Fruit fly (Drosophila melanogaster) whole organism, embryonic: ENCODE measurements around the gene RapGAP1.

Source experiments
- Atf3 ChIP-seq: fragments of 200-800 bp; sonication (Bioruptor generic); optimal IDR thresholded peaks from 3 replicates; lab custom pipeline; 2016; ENCODE audit warnings: missing biosample characterization, missing genetic modification characterization
- B-H1 ChIP-seq: fragments of 200-800 bp; sonication (Bioruptor generic); IDR thresholded peaks from 3 replicates; pipeline ENCODE4 v1.3.6; 2022; ENCODE audit warnings: missing biosample characterization, missing genetic modification characterization
- Blimp-1 ChIP-seq: fragments of 200-800 bp; sonication (Bioruptor generic); optimal IDR thresholded peaks from 3 replicates; lab custom pipeline; 2018; ENCODE audit warnings: missing biosample characterization, missing genetic modification characterization, mild to moderate bottlenecking, moderate library complexity, missing genetic modification reagents
- CG10366 ChIP-seq: fragments of 200-800 bp; sonication (Bioruptor generic); IDR thresholded peaks from 2 replicates; pipeline ENCODE4 v1.3.6; 2022; ENCODE audit warnings: missing biosample characterization, missing genetic modification characterization
- CG11247 ChIP-seq: fragments of 200-800 bp; sonication (Bioruptor generic); IDR thresholded peaks from 2 replicates; pipeline ENCODE4 v1.3.6; 2022; ENCODE audit warnings: missing biosample characterization, missing genetic modification characterization
- CG12155 ChIP-seq: fragments of 200-800 bp; sonication (Bioruptor generic); optimal IDR thresholded peaks from 3 replicates; lab custom pipeline; 2016; ENCODE audit warnings: missing biosample characterization, missing genetic modification characterization
- CG13775 ChIP-seq: fragments of 200-800 bp; sonication (Bioruptor generic); optimal IDR thresholded peaks from 3 replicates; lab custom pipeline; 2017; ENCODE audit warnings: missing biosample characterization, mild to moderate bottlenecking, missing genetic modification characterization
- CG14014 ChIP-seq: fragments of 200-800 bp; sonication (Bioruptor generic); IDR thresholded peaks from 2 replicates; pipeline ENCODE4 v1.3.6; 2022; ENCODE audit warnings: missing biosample characterization, missing genetic modification characterization
- CG15269 ChIP-seq: fragments of 200-800 bp; sonication (Bioruptor generic); optimal IDR thresholded peaks from 2 replicates; lab custom pipeline; 2018; ENCODE audit warnings: missing biosample characterization, mild to moderate bottlenecking, missing genetic modification characterization, moderate library complexity
- CG17912 ChIP-seq: fragments of 200-800 bp; sonication (Bioruptor generic); optimal IDR thresholded peaks from 2 replicates; lab custom pipeline; 2018; ENCODE audit warnings: missing biosample characterization, mild to moderate bottlenecking, missing genetic modification characterization
- CG2678 ChIP-seq: fragments of 200-800 bp; sonication (Bioruptor generic); optimal IDR thresholded peaks from 3 replicates; lab custom pipeline; 2019; ENCODE audit warnings: missing biosample characterization, mild to moderate bottlenecking, missing genetic modification characterization, moderate library complexity
- CG2712 ChIP-seq: fragments of 200-800 bp; optimal IDR thresholded peaks from 3 replicates; lab custom pipeline; 2019; ENCODE audit warnings: missing biosample characterization, mild to moderate bottlenecking, missing genetic modification characterization, moderate library complexity
- CG31388 ChIP-seq: fragments of 200-800 bp; sonication (Bioruptor generic); optimal IDR thresholded peaks from 2 replicates; lab custom pipeline; 2016; ENCODE audit warnings: missing biosample characterization, missing genetic modification characterization
- CG4617 ChIP-seq: fragments of 200-800 bp; sonication (Bioruptor generic); optimal IDR thresholded peaks from 3 replicates; lab custom pipeline; 2016; ENCODE audit warnings: missing biosample characterization, missing genetic modification characterization, borderline replicate concordance
- CG5180 ChIP-seq: fragments of 200-800 bp; sonication (Bioruptor generic); optimal IDR thresholded peaks from 3 replicates; lab custom pipeline; 2017; ENCODE audit warnings: missing biosample characterization, missing genetic modification characterization, mild to moderate bottlenecking, moderate library complexity, missing genetic modification reagents
- CG6683 ChIP-seq: fragments of 200-800 bp; sonication (Bioruptor generic); optimal IDR thresholded peaks from 2 replicates; lab custom pipeline; 2017; ENCODE audit warnings: missing biosample characterization, mild to moderate bottlenecking, missing genetic modification characterization, missing genetic modification reagents
- CG7271 ChIP-seq: fragments of 200-800 bp; sonication (Bioruptor generic); optimal IDR thresholded peaks from 2 replicates; lab custom pipeline; 2018; ENCODE audit warnings: missing biosample characterization, mild to moderate bottlenecking, missing genetic modification characterization, moderate library complexity
- Chrac-16 ChIP-seq: fragments of 200-800 bp; sonication (Bioruptor generic); optimal IDR thresholded peaks from 3 replicates; lab custom pipeline; 2016; ENCODE audit warnings: missing biosample characterization, missing genetic modification characterization
- D19B ChIP-seq: fragments of 200-800 bp; sonication (Bioruptor generic); optimal IDR thresholded peaks from 2 replicates; lab custom pipeline; 2017; ENCODE audit warnings: missing biosample characterization, mild to moderate bottlenecking, missing genetic modification characterization
- Dek ChIP-seq: fragments of 200-800 bp; sonication (Bioruptor generic); optimal IDR thresholded peaks from 3 replicates; lab custom pipeline; 2019; ENCODE audit warnings: missing biosample characterization, mild to moderate bottlenecking, missing genetic modification characterization, moderate library complexity
- Dfd ChIP-seq, 2 experiments: fragments of >200 bp; optimal IDR thresholded peaks; 2 replicates each; lab custom pipeline; 2017; ENCODE audit warnings: missing biosample characterization in 2 of 2, missing genetic modification characterization in 2 of 2
- E2f1 ChIP-seq: fragments of 200-800 bp; sonication (Bioruptor generic); IDR thresholded peaks from 2 replicates; pipeline ENCODE4 v1.3.6; 2022; ENCODE audit warnings: missing biosample characterization, missing genetic modification characterization
- H15 ChIP-seq: fragments of 200-800 bp; sonication (Bioruptor generic); IDR thresholded peaks from 3 replicates; pipeline ENCODE4 v1.3.6; 2022; ENCODE audit warnings: missing biosample characterization, missing genetic modification characterization
- HLH54F ChIP-seq: fragments of 200-800 bp; sonication (Bioruptor generic); optimal IDR thresholded peaks from 3 replicates; lab custom pipeline; 2016; ENCODE audit warnings: missing biosample characterization, missing genetic modification characterization
- Hr51 ChIP-seq, 2 experiments: fragments of 200-800 bp; sonication (Bioruptor generic); optimal IDR thresholded peaks; 2 replicates in 1 of 2; 3 replicates in 1 of 2; lab custom pipeline; 2016 to 2018; ENCODE audit warnings: missing biosample characterization in 2 of 2, missing genetic modification characterization in 2 of 2, mild to moderate bottlenecking in 1 of 2, moderate library complexity in 1 of 2
- Jarid2 ChIP-seq: fragments of 200-800 bp; sonication (Bioruptor generic); optimal IDR thresholded peaks from 3 replicates; lab custom pipeline; 2017; ENCODE audit warnings: mild to moderate bottlenecking, missing biosample characterization, missing genetic modification reagents, missing genetic modification characterization
- Meics ChIP-seq: fragments of 200-800 bp; sonication (Bioruptor generic); optimal IDR thresholded peaks from 2 replicates; lab custom pipeline; 2017; ENCODE audit warnings: missing biosample characterization, mild to moderate bottlenecking, missing genetic modification characterization
- Ravus ChIP-seq: fragments of 200-800 bp; sonication (Bioruptor generic); IDR thresholded peaks from 2 replicates; pipeline ENCODE4 v1.3.6; 2022; ENCODE audit warnings: missing biosample characterization, missing genetic modification characterization
- Rfx ChIP-seq: fragments of 200-800 bp; sonication (Bioruptor generic); IDR thresholded peaks from 2 replicates; pipeline ENCODE4 v1.3.6; 2022; ENCODE audit warnings: missing biosample characterization, missing genetic modification characterization
- Taf1 ChIP-seq: fragments of 200-800 bp; sonication (Bioruptor generic); IDR thresholded peaks from 2 replicates; pipeline ENCODE4 v1.3.6; 2022; ENCODE audit warnings: missing biosample characterization, missing genetic modification characterization
- bigmax ChIP-seq: fragments of 200-800 bp; sonication (Bioruptor generic); optimal IDR thresholded peaks from 2 replicates; lab custom pipeline; 2018; ENCODE audit warnings: missing biosample characterization, mild to moderate bottlenecking, missing genetic modification characterization
- crp ChIP-seq, 2 experiments: fragments of 200-800 bp; sonication (Bioruptor generic); optimal IDR thresholded peaks; 2 replicates in 1 of 2; 3 replicates in 1 of 2; lab custom pipeline; 2017; ENCODE audit warnings: missing biosample characterization in 2 of 2, missing genetic modification characterization in 2 of 2, mild to moderate bottlenecking in 1 of 2, moderate library complexity in 1 of 2
- cwo ChIP-seq: fragments of 200-800 bp; sonication (Bioruptor generic); optimal IDR thresholded peaks from 3 replicates; lab custom pipeline; 2017; ENCODE audit warnings: missing biosample characterization, missing genetic modification characterization, mild to moderate bottlenecking, moderate library complexity, missing genetic modification reagents
- dmrt99B ChIP-seq: fragments of 200-800 bp; sonication (Bioruptor generic); optimal IDR thresholded peaks from 2 replicates; lab custom pipeline; 2018; ENCODE audit warnings: missing biosample characterization, mild to moderate bottlenecking, missing genetic modification characterization, moderate library complexity
- fd96Cb ChIP-seq: fragments of 200-800 bp; sonication (Bioruptor generic); optimal IDR thresholded peaks from 2 replicates; lab custom pipeline; 2018; ENCODE audit warnings: missing biosample characterization, mild to moderate bottlenecking, missing genetic modification characterization, moderate library complexity
- gro ChIP-seq: fragments of 200-800 bp; sonication (Bioruptor generic); optimal IDR thresholded peaks from 2 replicates; lab custom pipeline; 2016; ENCODE audit warnings: missing biosample characterization, missing genetic modification characterization
- hth ChIP-seq: fragments of >200 bp; optimal IDR thresholded peaks from 2 replicates; lab custom pipeline; 2017; ENCODE audit warnings: inconsistent platforms
- lbe ChIP-seq: fragments of 200-800 bp; sonication (Bioruptor generic); optimal IDR thresholded peaks from 2 replicates; lab custom pipeline; 2016; ENCODE audit warnings: missing biosample characterization, mild to moderate bottlenecking, missing genetic modification characterization
- lov ChIP-seq, 2 experiments: fragments of 200-800 bp in 1 of 2; fragments of >200 bp in 1 of 2; sonication (Bioruptor generic) in 1 of 2; IDR thresholded peaks in 1 of 2; optimal IDR thresholded peaks in 1 of 2; 2 replicates in 1 of 2; 3 replicates in 1 of 2; pipeline versions ENCODE4 v1.3.6 to Lab custom; 2017 to 2022; ENCODE audit warnings: missing biosample characterization in 1 of 2, missing genetic modification characterization in 1 of 2
- nmo ChIP-seq: fragments of 200-800 bp; sonication (Bioruptor generic); optimal IDR thresholded peaks from 2 replicates; lab custom pipeline; 2018; ENCODE audit warnings: missing biosample characterization, mild to moderate bottlenecking, missing genetic modification characterization, moderate library complexity
- nom ChIP-seq: fragments of 200-800 bp; sonication (Bioruptor generic); optimal IDR thresholded peaks from 2 replicates; lab custom pipeline; 2017; ENCODE audit warnings: missing biosample characterization, missing genetic modification characterization, mild to moderate bottlenecking, moderate library complexity, missing genetic modification reagents
- otp ChIP-seq: fragments of 200-800 bp; sonication (Bioruptor generic); IDR thresholded peaks from 3 replicates; pipeline ENCODE4, ENCODE4 v1.3.6; 2022; ENCODE audit warnings: missing biosample characterization, missing genetic modification characterization
- p53 ChIP-seq: fragments of 200-800 bp; sonication (Bioruptor generic); optimal IDR thresholded peaks from 2 replicates; lab custom pipeline; 2016; ENCODE audit warnings: missing biosample characterization, missing genetic modification characterization
- pum ChIP-seq: fragments of 200-800 bp; sonication (Bioruptor generic); optimal IDR thresholded peaks from 2 replicates; lab custom pipeline; 2016; ENCODE audit warnings: missing biosample characterization, missing genetic modification characterization
- run ChIP-seq: fragments of 200-800 bp; sonication (Bioruptor generic); optimal IDR thresholded peaks from 3 replicates; lab custom pipeline; 2018; ENCODE audit warnings: missing biosample characterization, mild to moderate bottlenecking, missing genetic modification characterization
- schlank ChIP-seq: fragments of 200-800 bp; sonication (Bioruptor generic); optimal IDR thresholded peaks from 2 replicates; lab custom pipeline; 2018; ENCODE audit warnings: missing biosample characterization, mild to moderate bottlenecking, missing genetic modification characterization
- sens ChIP-seq: fragments of 200-800 bp; sonication (Bioruptor generic); peaks from one replicate; lab custom pipeline; 2016; ENCODE audit warnings: missing biosample characterization, missing genetic modification characterization
- tio ChIP-seq: fragments of 200-800 bp; sonication (Bioruptor generic); optimal IDR thresholded peaks from 2 replicates; lab custom pipeline; 2017; ENCODE audit warnings: missing biosample characterization, missing genetic modification characterization, inconsistent platforms
- unpg ChIP-seq: fragments of 200-800 bp; sonication (Bioruptor generic); optimal IDR thresholded peaks from 3 replicates; lab custom pipeline; 2018; ENCODE audit warnings: missing biosample characterization, mild to moderate bottlenecking, missing genetic modification characterization, moderate library complexity
- zfh2 ChIP-seq: fragments of 200-800 bp; sonication (Bioruptor generic); optimal IDR thresholded peaks from 2 replicates; lab custom pipeline; 2016; ENCODE audit warnings: missing biosample characterization, missing genetic modification characterization

RapGAP1 gene

dm6 chr2L:7491902-7492301 lies 86.9 kb downstream of the RapGAP1 start (continued):
- TF ChIP-seq CG17912 (GFP tag; lab: Kevin White, UChicago) (no peak), B-H1 (GFP tag; lab: Robert Waterston, UW) (peak; percentile 52; the same call in 1 of the 3 replicates), Meics (GFP tag; lab: Kevin White, UChicago) (peak; percentile 55), otp (no peak), Blimp-1 (GFP tag; lab: Kevin White, UChicago) (peak; percentile 71), cwo (peak; percentile 42), Chrac-16 (GFP tag; lab: Kevin White, UChicago) (no peak), CG7271 (tag; lab: Kevin White, UChicago) (peak; percentile 14), CG2678 (tag; lab: Kevin White, UChicago) (peak; percentile 72), CG4617 (GFP tag; lab: Kevin White, UChicago) (no peak), CG13775 (GFP tag; lab: Kevin White, UChicago) (peak; percentile 42), Jarid2 (no peak), CG14014 (GFP tag; lab: Robert Waterston, UW) (peak; percentile 52; the same call in 1 of the 2 replicates), HLH54F (GFP tag; lab: Kevin White, UChicago) (no peak), CG10366 (GFP tag; lab: Robert Waterston, UW) (peak; percentile 61), dmrt99B (peak; percentile 81), Hr51 (GFP tag; optimal IDR thresholded peaks at IDR 0.05; lab: Kevin White, UChicago) (peak in 1 of 2 experiments; percentile 73), Ravus (GFP tag; lab: Robert Waterston, UW) (peak; percentile 6), nom (no peak), zfh2 (no peak), CG2712 (tag; lab: Kevin White, UChicago) (peak; percentile 79), CG31388 (no peak), lbe (GFP tag; lab: Kevin White, UChicago) (no peak), H15 (GFP tag; lab: Robert Waterston, UW) (0 out of 3 replicates have a peak, but pooled peaks have one; percentile 58), unpg (GFP tag; lab: Kevin White, UChicago) (peak; percentile 55), CG12155 (GFP tag; lab: Kevin White, UChicago) (peak; percentile 8), lov (optimal IDR thresholded peaks at IDR 0.05; lab: Kevin White, UChicago) (no peak), lov (GFP tag; IDR thresholded peaks at IDR 0.05; lab: Robert Waterston, UW) (no peak), Dek (tag; lab: Kevin White, UChicago) (peak; percentile 56), gro (GFP tag; lab: Kevin White, UChicago) (no peak), run (tag; lab: Kevin White, UChicago) (peak; percentile 29), Dfd (GFP tag; optimal IDR thresholded peaks at IDR 0.05; lab: Kevin White, UChicago) (no peak), p53 (GFP tag; lab: Kevin White, UChicago) (no peak), Rfx (GFP tag; lab: Robert Waterston, UW) (peak; percentile 49; the same call in 1 of the 2 replicates), CG11247 (GFP tag; lab: Robert Waterston, UW) (peak; percentile 37; the same call in 1 of the 2 replicates), nmo (GFP tag; lab: Kevin White, UChicago) (peak; percentile 54), pum (GFP tag; lab: Kevin White, UChicago) (no peak), Atf3 (GFP tag; lab: Kevin White, UChicago) (no peak), tio (GFP tag; lab: Kevin White, UChicago) (peak; percentile 40), schlank (tag; lab: Kevin White, UChicago) (no peak), sens (GFP tag; lab: Kevin White, UChicago) (no peak), hth (lab: Kevin White, UChicago) (no peak), CG5180 (no peak), E2f1 (GFP tag; lab: Robert Waterston, UW) (peak; percentile 72), CG15269 (tag; lab: Kevin White, UChicago) (peak; percentile 72), D19B (GFP tag; lab: Kevin White, UChicago) (no peak), fd96Cb (tag; lab: Kevin White, UChicago) (peak; percentile 64), CG6683 (GFP tag; lab: Kevin White, UChicago) (no peak), bigmax (GFP tag; lab: Kevin White, UChicago) (no peak), Taf1 (GFP tag; lab: Robert Waterston, UW) (no peak), crp (GFP tag; optimal IDR thresholded peaks at IDR 0.05; lab: Kevin White, UChicago) (no peak)
